Worm (Caenorhabditis elegans) whole organism, L1 larva: ENCODE results near the gene nspg-12.

Source experiments
- aly-2 ChIP-seq: fragments of 150-350 bp; optimal IDR thresholded peaks from 2 replicates; lab custom pipeline; 2014; ENCODE audit warnings: missing biosample characterization, missing genetic modification characterization
- ceh-63 ChIP-seq: fragments of 200-800 bp; sonication (Bioruptor generic); optimal IDR thresholded peaks from 2 replicates; lab custom pipeline; 2018; ENCODE audit warnings: mild to moderate bottlenecking, missing genetic modification characterization, missing compliant biosample characterization
- ces-1 ChIP-seq: fragments of 150-350 bp; optimal IDR thresholded peaks from 2 replicates; lab custom pipeline; 2014; ENCODE audit warnings: missing biosample characterization, missing genetic modification reagents, missing genetic modification characterization
- dsc-1 ChIP-seq: sonication (generic microtip); optimal IDR thresholded peaks from 2 replicates; lab custom pipeline; 2016; ENCODE audit warnings: mild to moderate bottlenecking, missing genetic modification characterization, missing compliant biosample characterization
- efl-1 ChIP-seq, 4 experiments: fragments of 150-350 bp; optimal IDR thresholded peaks in 3 of 4; peaks in 1 of 4; 1 replicate in 1 of 4; 2 replicates in 3 of 4; lab custom pipeline; 2014; ENCODE audit warnings: missing biosample characterization in 2 of 4, missing genetic modification characterization in 2 of 4, missing genetic modification reagents in 2 of 4
- efl-3 ChIP-seq: fragments of 200-800 bp; sonication (Bioruptor generic); optimal IDR thresholded peaks from 2 replicates; lab custom pipeline; 2018; ENCODE audit warnings: mild to moderate bottlenecking, missing genetic modification characterization, missing compliant biosample characterization
- isw-1 ChIP-seq: fragments of 200-800 bp; sonication (Bioruptor generic); IDR thresholded peaks from 2 replicates; pipeline ENCODE4 v1.3.6; 2022; ENCODE audit warnings: missing genetic modification characterization, missing compliant biosample characterization
- lin-13 ChIP-seq: fragments of 150-350 bp; optimal IDR thresholded peaks from 2 replicates; lab custom pipeline; 2014; ENCODE audit warnings: missing biosample characterization, missing genetic modification reagents, missing genetic modification characterization
- mdl-1 ChIP-seq, 2 experiments: fragments of 150-350 bp; optimal IDR thresholded peaks; 2 replicates each; lab custom pipeline; 2014 to 2017; ENCODE audit warnings: missing biosample characterization in 2 of 2, missing genetic modification characterization in 2 of 2, inconsistent platforms in 1 of 2
- nhr-237 ChIP-seq: fragments of 150-350 bp; optimal IDR thresholded peaks from 2 replicates; lab custom pipeline; 2014; ENCODE audit warnings: missing biosample characterization, missing genetic modification characterization
- nhr-76 ChIP-seq: sonication (generic microtip); optimal IDR thresholded peaks from 2 replicates; lab custom pipeline; 2017; ENCODE audit warnings: missing biosample characterization, missing genetic modification characterization
- sup-37 ChIP-seq: fragments of 200-800 bp; sonication (Bioruptor generic); optimal IDR thresholded peaks from 2 replicates; lab custom pipeline; 2018; ENCODE audit warnings: mild to moderate bottlenecking, missing genetic modification characterization, missing compliant biosample characterization
- unc-86 ChIP-seq: sonication (generic microtip); optimal IDR thresholded peaks from 2 replicates; lab custom pipeline; 2016; ENCODE audit warnings: missing genetic modification characterization, missing compliant biosample characterization

nspg-12 gene

ce11 chrX:5297942-5298611, 41.0 kb downstream of the nspg-12 start, which contains the start of gene ift-81 (continued):
- TF ChIP-seq ces-1 (GFP tag; lab: Kevin White, UChicago): no peak
- TF ChIP-seq sup-37 (GFP tag; lab: Kevin White, UChicago): no peak
- TF ChIP-seq mdl-1 (tag; optimal IDR thresholded peaks at IDR 0.05; lab: Kevin White, UChicago): peak in 1 of 2 experiments; percentile 32
- peak; percentile 37 to 41 for TF ChIP-seq efl-1 (optimal IDR thresholded peaks at IDR 0.05; lab: Kevin White, UChicago)
- peak; percentile 5 to 90 for TF ChIP-seq efl-1 (GFP tag; optimal IDR thresholded peaks at IDR 0.05 in 1 of 2; lab: Kevin White, UChicago)
- TF ChIP-seq unc-86 (tag; lab: Kevin White, UChicago): peak; percentile 58

ce11 chrX:5303500-5303899, 46.4 kb downstream of the nspg-12 start, which contains the start of gene ags-3:
Gene ags-3 (minus strand): TSS chrX:5303600.
- no peak for TF ChIP-seq lin-13
- no peak for TF ChIP-seq dsc-1 (tag; lab: Kevin White, UChicago)
- no peak for TF ChIP-seq isw-1
- no peak for TF ChIP-seq nhr-237 (tag; lab: Kevin White, UChicago)
- no peak for TF ChIP-seq ceh-63 (GFP tag; lab: Kevin White, UChicago)
- no peak for TF ChIP-seq nhr-76
- TF ChIP-seq efl-3 (GFP tag; lab: Kevin White, UChicago): no peak
- no peak for TF ChIP-seq unc-86 (tag; lab: Kevin White, UChicago)
- no peak for TF ChIP-seq sup-37 (GFP tag; lab: Kevin White, UChicago)
- TF ChIP-seq aly-2: no peak
